Fruit fly (Drosophila melanogaster) whole organism, wandering third instar larva: ENCODE measurements around the gene Mtch.

Experiments used
- Abd-B ChIP-seq: fragments of >200 bp; optimal IDR thresholded peaks from 2 replicates; lab custom pipeline; 2017; ENCODE audit warnings: missing biosample characterization, missing genetic modification characterization
- CG32264 ChIP-seq: fragments of 200-800 bp; sonication (Bioruptor generic); optimal IDR thresholded peaks from 2 replicates; lab custom pipeline; 2016; ENCODE audit warnings: missing biosample characterization, missing genetic modification characterization
- CG9705 ChIP-seq: fragments of 200-800 bp; sonication (Bioruptor generic); optimal IDR thresholded peaks from 2 replicates; lab custom pipeline; 2018; ENCODE audit warnings: missing biosample characterization, mild to moderate bottlenecking, missing genetic modification characterization
- CrebA ChIP-seq: fragments of 200-800 bp; sonication (Bioruptor generic); optimal IDR thresholded peaks from 2 replicates; lab custom pipeline; 2016; ENCODE audit warnings: missing biosample characterization, mild to moderate bottlenecking, missing genetic modification characterization, borderline replicate concordance
- Dfd ChIP-seq: fragments of >200 bp; optimal IDR thresholded peaks from 2 replicates; lab custom pipeline; 2017; ENCODE audit warnings: missing biosample characterization, missing genetic modification characterization
- Dif ChIP-seq: fragments of 200-275, 200-300 bp; sonication (Bioruptor generic); optimal IDR thresholded peaks from 2 replicates; lab custom pipeline; 2018; ENCODE audit warnings: missing biosample characterization, missing genetic modification characterization; ENCODE audit not compliant: partially characterized antibody
- HLH106 ChIP-seq: fragments of 200-800 bp; optimal IDR thresholded peaks from 3 replicates; lab custom pipeline; 2019; ENCODE audit warnings: missing biosample characterization, mild to moderate bottlenecking, missing genetic modification characterization, moderate library complexity
- Hnf4 ChIP-seq: fragments of 200-800 bp; sonication (Bioruptor generic); optimal IDR thresholded peaks from 2 replicates; lab custom pipeline; 2016; ENCODE audit warnings: missing biosample characterization, mild to moderate bottlenecking, missing genetic modification characterization
- Hr78 ChIP-seq: fragments of >200 bp; optimal IDR thresholded peaks from 2 replicates; lab custom pipeline; 2017; ENCODE audit warnings: missing biosample characterization, missing genetic modification characterization
- Hr83 ChIP-seq: fragments of 200-300 bp; sonication (Bioruptor generic); optimal IDR thresholded peaks from 2 replicates; lab custom pipeline; 2016; ENCODE audit warnings: missing biosample characterization, mild to moderate bottlenecking, missing genetic modification characterization, moderate library complexity; ENCODE audit not compliant: poor library complexity, severe bottlenecking
- Jra ChIP-seq: sonication (Bioruptor generic); optimal IDR thresholded peaks from 2 replicates; lab custom pipeline; 2016; ENCODE audit warnings: missing biosample characterization, missing genetic modification characterization
- Mio ChIP-seq: sonication (Bioruptor generic); optimal IDR thresholded peaks from 2 replicates; lab custom pipeline; 2016; ENCODE audit warnings: missing biosample characterization, missing genetic modification characterization
- Myc ChIP-seq: fragments of >200 bp; optimal IDR thresholded peaks from 2 replicates; lab custom pipeline; 2017
- N ChIP-seq: fragments of >200 bp; optimal IDR thresholded peaks from 2 replicates; lab custom pipeline; 2018; ENCODE audit warnings: missing biosample characterization, missing external identifiers, missing genetic modification characterization
- OdsH ChIP-seq: fragments of 200-800 bp; sonication (Bioruptor generic); optimal IDR thresholded peaks from 2 replicates; lab custom pipeline; 2016; ENCODE audit warnings: missing biosample characterization, mild to moderate bottlenecking, missing genetic modification characterization
- Rel ChIP-seq, 2 experiments: fragments of 200-800 bp; sonication (Bioruptor generic) in 1 of 2; optimal IDR thresholded peaks; 2 replicates in 1 of 2; 3 replicates in 1 of 2; lab custom pipeline; 2016 to 2019; ENCODE audit warnings: mild to moderate bottlenecking in 2 of 2, missing biosample characterization in 2 of 2, missing genetic modification characterization in 2 of 2, moderate library complexity in 1 of 2
- Sp1 ChIP-seq: fragments of 200-800 bp; sonication (Bioruptor generic); optimal IDR thresholded peaks from 3 replicates; lab custom pipeline; 2019; ENCODE audit warnings: missing biosample characterization, mild to moderate bottlenecking, missing genetic modification characterization, moderate library complexity
- Vsx2 ChIP-seq: fragments of 200-300, 225-300 bp; sonication (Bioruptor generic); optimal IDR thresholded peaks from 2 replicates; lab custom pipeline; 2018; ENCODE audit warnings: missing biosample characterization, missing genetic modification characterization; ENCODE audit not compliant: partially characterized antibody
- br ChIP-seq: fragments of 200-800 bp; sonication (Bioruptor generic); optimal IDR thresholded peaks from 2 replicates; lab custom pipeline; 2016; ENCODE audit warnings: missing biosample characterization, missing genetic modification characterization
- brk ChIP-seq: fragments of 200-800 bp; sonication (Bioruptor generic); optimal IDR thresholded peaks from 2 replicates; lab custom pipeline; 2016; ENCODE audit warnings: missing biosample characterization, mild to moderate bottlenecking, missing genetic modification characterization
- dl ChIP-seq, 2 experiments: fragments of 175-275, 200-275 bp in 1 of 2; fragments of 200-275 bp in 1 of 2; sonication (Bioruptor generic); optimal IDR thresholded peaks; lab custom pipeline; 2018; ENCODE audit warnings: mild to moderate bottlenecking in 2 of 2, missing biosample characterization in 2 of 2, missing genetic modification characterization in 2 of 2, moderate library complexity in 2 of 2; ENCODE audit not compliant: partially characterized antibody in 2 of 2, insufficient read depth in 1 of 2
- dmrt93B ChIP-seq: fragments of 200-800 bp; sonication (Bioruptor generic); optimal IDR thresholded peaks from 2 replicates; lab custom pipeline; 2018; ENCODE audit warnings: missing biosample characterization, mild to moderate bottlenecking, missing genetic modification characterization
- dsf ChIP-seq: sonication (Bioruptor generic); optimal IDR thresholded peaks from 2 replicates; lab custom pipeline; 2016; ENCODE audit warnings: missing biosample characterization, missing genetic modification characterization, borderline replicate concordance
- ey ChIP-seq: fragments of 200-800 bp; sonication (Bioruptor generic); optimal IDR thresholded peaks from 2 replicates; lab custom pipeline; 2016; ENCODE audit warnings: missing biosample characterization, missing genetic modification characterization
- foxo ChIP-seq, 2 experiments: fragments of 200-800 bp; sonication (Bioruptor generic); optimal IDR thresholded peaks; 2 replicates in 1 of 2; 3 replicates in 1 of 2; lab custom pipeline; 2016 to 2017; ENCODE audit warnings: missing biosample characterization in 2 of 2, missing genetic modification characterization in 2 of 2
- h ChIP-seq: fragments of 200-800 bp; sonication (Bioruptor generic); optimal IDR thresholded peaks from 3 replicates; lab custom pipeline; 2016; ENCODE audit warnings: missing biosample characterization, mild to moderate bottlenecking, missing genetic modification characterization
- jim ChIP-seq: fragments of 175-275, 200-325 bp; sonication (Bioruptor generic); optimal IDR thresholded peaks from 2 replicates; lab custom pipeline; 2016; ENCODE audit warnings: missing biosample characterization, mild to moderate bottlenecking, missing genetic modification characterization
- lola ChIP-seq: fragments of >200 bp; optimal IDR thresholded peaks from 2 replicates; lab custom pipeline; 2017; ENCODE audit warnings: missing biosample characterization, missing genetic modification characterization
- pan ChIP-seq: fragments of >200 bp; optimal IDR thresholded peaks from 2 replicates; lab custom pipeline; 2017
- psq ChIP-seq: fragments of 200-800 bp; sonication (Bioruptor generic); optimal IDR thresholded peaks from 3 replicates; lab custom pipeline; 2017; ENCODE audit warnings: missing biosample characterization, mild to moderate bottlenecking, missing genetic modification characterization, moderate library complexity
- sv ChIP-seq: fragments of 200-800 bp; sonication (Bioruptor generic); optimal IDR thresholded peaks from 3 replicates; lab custom pipeline; 2016; ENCODE audit warnings: missing biosample characterization, missing genetic modification characterization
- tai ChIP-seq: sonication (Bioruptor generic); optimal IDR thresholded peaks from 2 replicates; lab custom pipeline; 2016; ENCODE audit warnings: missing biosample characterization, missing genetic modification characterization
- usp ChIP-seq: fragments of >200 bp; optimal IDR thresholded peaks from 2 replicates; lab custom pipeline; 2017; ENCODE audit warnings: missing biosample characterization, missing genetic modification characterization
- woc ChIP-seq: sonication (Bioruptor generic); optimal IDR thresholded peaks from 2 replicates; lab custom pipeline; 2016; ENCODE audit warnings: missing biosample characterization, mild to moderate bottlenecking, missing genetic modification characterization

The Mtch gene

DNA sequence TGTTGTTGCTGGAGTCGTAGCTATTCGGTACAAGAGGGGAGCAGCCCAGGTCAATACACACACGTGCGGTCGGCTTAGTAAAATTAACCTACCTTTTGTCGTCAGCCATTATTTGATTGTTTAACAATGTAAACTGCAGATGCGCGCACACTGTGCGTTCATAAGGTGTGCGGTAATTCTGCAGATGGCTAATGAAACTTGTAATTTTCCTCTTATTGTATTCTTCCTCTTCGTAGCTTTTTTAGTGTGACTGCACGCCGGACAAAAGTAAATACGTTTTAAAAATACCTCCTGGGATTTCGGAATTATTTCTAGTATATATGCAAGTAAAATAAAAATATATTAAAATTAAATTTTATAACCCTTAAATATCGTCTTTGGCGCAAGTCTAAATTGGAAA lies 26.8 kb downstream of the Mtch start, which contains the start of gene Prp4k:
Gene Prp4k (minus strand): TSS at position 258 of the 400 bp plus-strand sequence.
- TF ChIP-seq CrebA (no peak), h (no peak), psq (GFP tag; lab: Kevin White, UChicago) (peak; percentile 21), Rel (GFP tag; optimal IDR thresholded peaks at IDR 0.05; lab: Kevin White, UChicago) (no peak), Rel (tag; optimal IDR thresholded peaks at IDR 0.05; lab: Kevin White, UChicago) (peak; percentile 30)

DNA sequence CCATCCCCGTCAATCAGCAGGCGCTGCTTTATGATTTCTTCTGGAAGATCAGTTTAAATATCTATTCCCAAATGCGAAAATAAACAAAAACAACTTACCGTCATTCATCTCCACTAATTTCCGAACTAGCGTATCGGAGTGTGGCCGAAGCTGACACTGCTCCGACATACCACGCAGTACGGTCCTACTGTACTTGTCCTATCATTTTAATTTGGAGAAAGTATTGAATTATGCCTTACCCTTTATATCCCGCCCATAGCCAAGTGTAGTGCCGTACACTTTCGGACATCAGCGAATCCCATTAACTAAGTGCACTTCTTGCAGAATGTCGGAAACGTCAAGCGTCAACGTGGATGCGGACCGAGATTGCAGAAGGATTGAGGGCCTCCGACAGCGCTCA lies 28.1 kb downstream of the Mtch start, which contains the start of the genes thoc7 and Dis3l2:
Gene thoc7 (minus strand): TSS at position 168 of the 400 bp plus-strand sequence.
Gene Dis3l2 (plus strand): TSS at position 190 of the 400 bp plus-strand sequence.
- no peak for TF ChIP-seq lola (GFP tag; lab: Kevin White, UChicago)
- TF ChIP-seq dmrt93B (GFP tag; lab: Kevin White, UChicago): no peak
- no peak for TF ChIP-seq brk (GFP tag; lab: Kevin White, UChicago)
- TF ChIP-seq Sp1 (GFP tag; lab: Kevin White, UChicago): no peak
- no peak for TF ChIP-seq Vsx2 (GFP tag; lab: Kevin White, UChicago)
- TF ChIP-seq pan (lab: Kevin White, UChicago): no peak
- no peak for TF ChIP-seq foxo (GFP tag; optimal IDR thresholded peaks at IDR 0.05; lab: Kevin White, UChicago)
- TF ChIP-seq usp: no peak
- no peak for TF ChIP-seq Hr78 (GFP tag; lab: Kevin White, UChicago)
- TF ChIP-seq Hr83 (GFP tag; lab: Kevin White, UChicago): no peak
- no peak for TF ChIP-seq dl (GFP tag; optimal IDR thresholded peaks at IDR 0.05; lab: Kevin White, UChicago; ENCODE audit: insufficient read depth in 1 of 2, partially characterized antibody in 2 of 2)
- TF ChIP-seq CrebA: no peak

- no peak for TF ChIP-seq Dfd
- TF ChIP-seq ey (GFP tag; lab: Kevin White, UChicago): no peak
- no peak for TF ChIP-seq Jra
- TF ChIP-seq dmrt93B (GFP tag; lab: Kevin White, UChicago): no peak
Measured at dm6 chr3L:216325-216724, 31.9 kb downstream of the Mtch start, which contains the start of gene Kaz1-ORFB. Gene Kaz1-ORFB (plus strand): TSS chr3L:216625.

dm6 chr3L:217480-218118 lies 33.2 kb downstream of the Mtch start, which contains the start of gene CG13877:
Gene CG13877 (plus strand): TSS chr3L:218068.
- TF ChIP-seq Abd-B (no peak), Sp1 (GFP tag; lab: Kevin White, UChicago) (no peak), OdsH (GFP tag; lab: Kevin White, UChicago) (no peak)
- TF ChIP-seq, all 38 proteins: peak for 0

- TF ChIP-seq dl (GFP tag; optimal IDR thresholded peaks at IDR 0.05; lab: Kevin White, UChicago; ENCODE audit: insufficient read depth in 1 of 2, partially characterized antibody in 2 of 2) (no peak), dsf (GFP tag; lab: Kevin White, UChicago) (no peak), h (peak; percentile 73), Hr83 (GFP tag; lab: Kevin White, UChicago) (peak; percentile 63), N (GFP tag; lab: Kevin White, UChicago) (no peak), br (GFP tag; lab: Kevin White, UChicago) (peak; percentile 68), Myc (lab: Kevin White, UChicago) (no peak), Dfd (no peak), Hnf4 (GFP tag; lab: Kevin White, UChicago) (peak; percentile 4), Sp1 (GFP tag; lab: Kevin White, UChicago) (peak; percentile 61), tai (GFP tag; lab: Kevin White, UChicago) (no peak), CG9705 (GFP tag; lab: Kevin White, UChicago) (peak; percentile 67), brk (GFP tag; lab: Kevin White, UChicago) (no peak), Abd-B (no peak), jim (GFP tag; lab: Kevin White, UChicago) (peak; percentile 17), CG32264 (GFP tag; lab: Kevin White, UChicago) (no peak), Hr78 (GFP tag; lab: Kevin White, UChicago) (no peak), HLH106 (tag; lab: Kevin White, UChicago) (peak; percentile 85), OdsH (GFP tag; lab: Kevin White, UChicago) (peak; percentile 60), Mio (GFP tag; lab: Kevin White, UChicago) (no peak), ey (GFP tag; lab: Kevin White, UChicago) (peak; percentile 77), lola (GFP tag; lab: Kevin White, UChicago) (no peak), pan (lab: Kevin White, UChicago) (no peak), usp (no peak), foxo (GFP tag; optimal IDR thresholded peaks at IDR 0.05; lab: Kevin White, UChicago) (peak in 1 of 2 experiments; percentile 81), sv (peak; percentile 82), dmrt93B (GFP tag; lab: Kevin White, UChicago) (peak; percentile 73), psq (GFP tag; lab: Kevin White, UChicago) (peak; percentile 53), Dif (GFP tag; lab: Kevin White, UChicago) (no peak), Vsx2 (GFP tag; lab: Kevin White, UChicago) (no peak), woc (GFP tag; lab: Kevin White, UChicago) (peak; percentile 37), Rel (GFP tag; optimal IDR thresholded peaks at IDR 0.05; lab: Kevin White, UChicago) (peak; percentile 3), Rel (tag; optimal IDR thresholded peaks at IDR 0.05; lab: Kevin White, UChicago) (no peak)
Measured at dm6 chr3L:223019-223902, 38.8 kb downstream of the Mtch start, which contains the start of the genes pyx and CG33229. Gene pyx (minus strand): TSS chr3L:223069. Gene CG33229 (plus strand): TSS chr3L:223852.
